Fruit fly (Drosophila melanogaster) whole organism, pupa: Measurements from ENCODE around the gene apn.

Source experiments
- CG10348 ChIP-seq: fragments of 200-800 bp; sonication (Bioruptor generic); IDR thresholded peaks from 2 replicates; pipeline ENCODE4 v1.3.6; 2022; ENCODE audit warnings: missing biosample characterization, missing genetic modification characterization
- CG12605 ChIP-seq: fragments of 200-800 bp; sonication (Bioruptor generic); IDR thresholded peaks from 2 replicates; pipeline ENCODE4 v1.3.6; 2022; ENCODE audit warnings: missing biosample characterization, missing genetic modification characterization
- CG13204 ChIP-seq: fragments of 200-800 bp; sonication (Bioruptor generic); optimal IDR thresholded peaks from 2 replicates; lab custom pipeline; 2018; ENCODE audit warnings: missing biosample characterization, mild to moderate bottlenecking, missing genetic modification characterization, moderate library complexity
- CG14655 ChIP-seq: fragments of 200-800 bp; sonication (Bioruptor generic); optimal IDR thresholded peaks from 3 replicates; lab custom pipeline; 2017; ENCODE audit warnings: mild to moderate bottlenecking, missing biosample characterization, missing genetic modification reagents, missing genetic modification characterization
- CG15710 ChIP-seq: fragments of 200-800 bp; sonication (Bioruptor generic); optimal IDR thresholded peaks from 2 replicates; lab custom pipeline; 2018; ENCODE audit warnings: missing biosample characterization, mild to moderate bottlenecking, missing genetic modification characterization, moderate library complexity
- CG17806 ChIP-seq: fragments of 200-800 bp; sonication (Bioruptor generic); optimal IDR thresholded peaks from 2 replicates; lab custom pipeline; 2018; ENCODE audit warnings: missing biosample characterization, mild to moderate bottlenecking, missing genetic modification characterization, moderate library complexity
- CG32121 ChIP-seq: fragments of 200-800 bp; sonication (Bioruptor generic); IDR thresholded peaks from 2 replicates; pipeline ENCODE4 v1.3.6; 2022; ENCODE audit warnings: missing biosample characterization, missing genetic modification characterization
- CG34367 ChIP-seq: fragments of 200-800 bp; sonication (Bioruptor generic); optimal IDR thresholded peaks from 2 replicates; lab custom pipeline; 2018; ENCODE audit warnings: missing biosample characterization, mild to moderate bottlenecking, missing genetic modification characterization
- CG4496 ChIP-seq: fragments of 200-800 bp; sonication (Bioruptor generic); IDR thresholded peaks from 3 replicates; pipeline ENCODE4 v1.3.6; 2022; ENCODE audit warnings: missing biosample characterization, missing genetic modification characterization
- CG8159 ChIP-seq: fragments of 200-800 bp; sonication (Bioruptor generic); optimal IDR thresholded peaks from 3 replicates; lab custom pipeline; 2018; ENCODE audit warnings: missing biosample characterization, mild to moderate bottlenecking, missing genetic modification characterization, moderate library complexity
- CG8301 ChIP-seq: fragments of 200-800 bp; sonication (Bioruptor generic); optimal IDR thresholded peaks from 2 replicates; lab custom pipeline; 2018; ENCODE audit warnings: missing biosample characterization, mild to moderate bottlenecking, missing genetic modification characterization
- CG9948 ChIP-seq: fragments of 200-800 bp; sonication (Bioruptor generic); optimal IDR thresholded peaks from 2 replicates; lab custom pipeline; 2018; ENCODE audit warnings: missing biosample characterization, mild to moderate bottlenecking, missing genetic modification characterization, moderate library complexity
- D1 ChIP-seq: fragments of 200-800 bp; sonication (Bioruptor generic); optimal IDR thresholded peaks from 2 replicates; lab custom pipeline; 2018; ENCODE audit warnings: missing biosample characterization, mild to moderate bottlenecking, missing genetic modification characterization, moderate library complexity
- EcR ChIP-seq: fragments of 200-800 bp; sonication (Bioruptor generic); optimal IDR thresholded peaks from 3 replicates; lab custom pipeline; 2019; ENCODE audit warnings: missing biosample characterization, missing genetic modification characterization, mild to moderate bottlenecking, moderate library complexity, missing genetic modification reagents
- Ets98B ChIP-seq: fragments of 200-800 bp; sonication (Bioruptor generic); IDR thresholded peaks from 2 replicates; pipeline ENCODE4 v1.3.6; 2022; ENCODE audit warnings: missing biosample characterization, missing genetic modification characterization
- Pif1A ChIP-seq: fragments of 200-800 bp; sonication (Bioruptor generic); optimal IDR thresholded peaks from 3 replicates; lab custom pipeline; 2016; ENCODE audit warnings: missing biosample characterization, missing genetic modification characterization
- Pif1B ChIP-seq: fragments of 200-800 bp; sonication (Bioruptor generic); optimal IDR thresholded peaks from 3 replicates; lab custom pipeline; 2016; ENCODE audit warnings: missing biosample characterization, missing genetic modification characterization
- Snoo ChIP-seq: fragments of 200-800 bp; sonication (Bioruptor generic); optimal IDR thresholded peaks from 3 replicates; lab custom pipeline; 2017; ENCODE audit warnings: missing biosample characterization, mild to moderate bottlenecking, missing genetic modification characterization, inconsistent platforms
- fd96Ca ChIP-seq: fragments of 200-800 bp; sonication (Bioruptor generic); IDR thresholded peaks from 3 replicates; pipeline ENCODE4 v1.3.6; 2022; ENCODE audit warnings: missing biosample characterization, missing genetic modification characterization
- gl ChIP-seq: fragments of 200-800 bp; sonication (Bioruptor generic); optimal IDR thresholded peaks from 2 replicates; lab custom pipeline; 2018; ENCODE audit warnings: missing biosample characterization, mild to moderate bottlenecking, missing genetic modification characterization
- rn ChIP-seq: fragments of 200-800 bp; sonication (Bioruptor generic); IDR thresholded peaks from 2 replicates; pipeline ENCODE4 v1.3.6; 2022; ENCODE audit warnings: missing biosample characterization, missing genetic modification characterization

Gene apn

DNA sequence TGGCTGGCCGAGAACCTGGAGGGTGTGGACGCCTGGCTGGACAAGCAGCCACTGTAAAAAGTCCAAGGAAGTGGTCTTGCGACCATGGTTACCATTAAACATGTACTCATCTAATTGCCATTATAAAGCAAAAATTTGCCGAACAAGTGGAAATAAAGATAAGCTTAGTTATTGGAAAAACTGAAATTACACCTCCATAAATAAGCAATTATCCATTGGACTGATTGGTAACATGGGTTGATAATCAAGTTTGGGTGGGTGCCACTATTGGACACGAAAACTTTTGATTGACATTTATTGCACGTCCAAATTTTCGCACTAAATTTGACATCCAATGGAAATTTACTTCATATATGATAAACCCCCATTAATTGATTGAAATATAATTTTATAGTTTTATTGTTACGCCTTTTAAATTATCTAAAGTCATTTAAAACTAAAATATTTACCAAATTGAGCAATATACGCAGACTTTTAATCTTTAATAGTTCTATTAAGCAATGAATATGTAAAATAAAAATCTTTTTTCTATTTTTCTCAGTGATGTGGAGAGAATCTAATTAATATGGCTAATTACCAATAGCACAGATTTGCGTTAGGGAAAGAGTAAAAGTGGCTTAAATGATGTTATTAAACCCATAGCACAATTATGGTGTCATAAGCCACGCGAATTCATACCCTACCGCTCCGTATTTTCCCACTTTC lies 9.7 kb upstream of the apn start, which contains the start of gene CG8774:
Gene CG8774 (plus strand): TSS at position 655 of the 705 bp plus-strand sequence.
- TF ChIP-seq Ets98B (no peak), fd96Ca (GFP tag; lab: Robert Waterston, UW) (no peak), Snoo (tag; lab: Kevin White, UChicago) (no peak), CG15710 (tag; lab: Kevin White, UChicago) (no peak), rn (GFP tag; lab: Robert Waterston, UW) (no peak), D1 (no peak), CG14655 (GFP tag; lab: Kevin White, UChicago) (no peak), Pif1B (no peak)

DNA sequence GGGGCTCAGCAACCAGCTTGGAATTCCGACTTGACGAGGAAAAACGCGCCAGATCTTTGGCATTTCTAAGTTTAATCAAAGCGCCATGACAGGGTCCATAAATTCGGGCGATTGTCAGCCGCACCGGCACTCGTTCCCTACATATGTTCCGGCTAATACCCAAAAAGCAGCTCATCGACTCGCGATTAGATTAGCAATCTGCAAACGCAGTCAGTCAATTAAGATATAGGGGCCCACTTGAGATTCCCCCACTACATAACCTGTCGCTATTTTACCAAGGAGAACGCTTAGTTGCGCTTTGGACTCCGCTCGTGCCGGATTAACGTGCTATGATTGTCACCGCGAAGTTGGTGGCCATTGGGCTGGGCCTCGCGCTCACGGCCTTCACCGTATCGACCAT lies 5.8 kb upstream of the apn start, which contains the start of gene CG8773:
Gene CG8773 (plus strand): TSS at position 288 of the 400 bp plus-strand sequence.
- TF ChIP-seq CG10348 = no peak
- no peak for TF ChIP-seq CG8301 (tag; lab: Kevin White, UChicago)
- no peak for TF ChIP-seq CG15710 (tag; lab: Kevin White, UChicago)
- no peak for TF ChIP-seq CG32121
- TF ChIP-seq CG17806 (tag; lab: Kevin White, UChicago) = no peak
- no peak for TF ChIP-seq CG9948 (tag; lab: Kevin White, UChicago)
- no peak for TF ChIP-seq CG34367 (tag; lab: Kevin White, UChicago)
- no peak for TF ChIP-seq CG8159 (tag; lab: Kevin White, UChicago)
- no peak for TF ChIP-seq Pif1A
- no peak for TF ChIP-seq gl (tag; lab: Kevin White, UChicago)
- no peak for TF ChIP-seq CG12605 (GFP tag; lab: Robert Waterston, UW)
- no peak for TF ChIP-seq Pif1B
- TF ChIP-seq CG4496 (GFP tag; lab: Robert Waterston, UW) = no peak
- no peak for TF ChIP-seq CG13204
- TF ChIP-seq Ets98B = no peak
- no peak for TF ChIP-seq EcR (GFP tag; lab: Kevin White, UChicago)
- TF ChIP-seq fd96Ca (GFP tag; lab: Robert Waterston, UW) = no peak
- no peak for TF ChIP-seq CG14655 (GFP tag; lab: Kevin White, UChicago)
- TF ChIP-seq D1 = no peak
- TF ChIP-seq rn (GFP tag; lab: Robert Waterston, UW) = no peak

DNA sequence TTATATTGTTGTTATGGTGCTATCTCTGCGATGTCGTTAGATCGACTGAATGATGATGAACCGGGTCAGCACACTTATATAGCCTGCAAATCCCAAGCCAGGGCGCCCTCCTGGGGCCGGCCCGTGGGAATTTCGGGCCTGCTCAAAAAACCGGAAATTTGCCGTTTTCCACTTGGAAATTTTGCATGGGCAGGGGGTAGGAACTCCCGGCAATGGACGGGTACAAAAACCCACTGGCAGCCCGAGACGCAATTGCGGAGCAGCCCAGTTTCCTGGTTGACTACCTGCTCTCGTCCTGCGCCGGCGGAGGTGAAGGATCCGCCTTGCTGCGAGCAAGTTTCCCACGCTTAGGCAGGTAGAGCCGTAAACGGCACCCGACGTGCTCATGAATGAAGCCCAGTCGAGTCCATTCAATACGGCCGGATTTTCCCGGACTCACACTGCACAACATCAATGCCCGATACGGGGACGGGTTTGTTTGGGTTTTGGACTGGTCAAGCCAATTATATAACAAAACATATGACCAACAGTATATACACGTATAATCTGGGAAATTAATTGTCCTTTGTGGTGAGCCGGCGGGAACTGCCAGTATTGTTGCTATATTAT lies 4.6 kb upstream of the apn start, which contains the start of gene wntD:
Gene wntD (minus strand): TSS at position 51 of the 609 bp plus-strand sequence.
- TF ChIP-seq CG8301 (tag; lab: Kevin White, UChicago) (no peak), CG8159 (tag; lab: Kevin White, UChicago) (no peak), CG34367 (tag; lab: Kevin White, UChicago) (no peak), CG17806 (tag; lab: Kevin White, UChicago) (no peak), CG14655 (GFP tag; lab: Kevin White, UChicago) (no peak), Ets98B (no peak), CG13204 (no peak), fd96Ca (GFP tag; lab: Robert Waterston, UW) (no peak), Pif1A (no peak), CG9948 (tag; lab: Kevin White, UChicago) (no peak), rn (GFP tag; lab: Robert Waterston, UW) (no peak), CG12605 (GFP tag; lab: Robert Waterston, UW) (no peak), CG32121 (no peak), D1 (no peak), Pif1B (no peak), gl (tag; lab: Kevin White, UChicago) (no peak), CG10348 (no peak)
- TF ChIP-seq, all 21 proteins: peak for 0

DNA sequence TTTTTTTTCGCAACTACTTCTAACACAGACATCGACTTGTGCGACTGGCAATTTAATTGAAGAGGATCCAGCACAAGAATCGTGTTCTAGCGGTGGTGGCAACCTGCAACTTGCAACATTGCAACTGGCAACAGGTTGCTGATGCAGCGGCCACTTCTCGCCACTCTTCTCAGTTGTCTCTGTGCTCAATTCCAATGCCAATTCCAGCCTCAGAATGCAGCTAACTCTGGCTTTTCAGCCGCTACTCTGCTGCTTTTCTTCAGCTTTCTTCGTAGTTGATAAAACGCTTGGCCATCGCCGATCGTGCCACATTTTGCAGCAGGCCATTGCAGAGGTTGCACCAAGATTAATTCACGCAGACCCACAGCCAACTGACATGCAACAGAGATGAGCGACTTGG lies 1.7 kb upstream of the apn start, which contains the start of gene Osi22:
Gene Osi22 (plus strand): TSS at position 301 of the 400 bp plus-strand sequence.
- TF ChIP-seq CG13204 (no peak), Pif1A (no peak), CG10348 (no peak), D1 (no peak), rn (GFP tag; lab: Robert Waterston, UW) (no peak), CG32121 (no peak), Snoo (tag; lab: Kevin White, UChicago) (no peak), Pif1B (no peak), CG8301 (tag; lab: Kevin White, UChicago) (no peak), fd96Ca (GFP tag; lab: Robert Waterston, UW) (no peak), EcR (GFP tag; lab: Kevin White, UChicago) (no peak), CG12605 (GFP tag; lab: Robert Waterston, UW) (no peak), CG34367 (tag; lab: Kevin White, UChicago) (no peak), CG8159 (tag; lab: Kevin White, UChicago) (no peak), gl (tag; lab: Kevin White, UChicago) (no peak), CG4496 (GFP tag; lab: Robert Waterston, UW) (no peak), Ets98B (no peak), CG15710 (tag; lab: Kevin White, UChicago) (no peak), CG17806 (tag; lab: Kevin White, UChicago) (no peak), CG14655 (GFP tag; lab: Kevin White, UChicago) (no peak)
- TF ChIP-seq, all 21 proteins: peak for 0

DNA sequence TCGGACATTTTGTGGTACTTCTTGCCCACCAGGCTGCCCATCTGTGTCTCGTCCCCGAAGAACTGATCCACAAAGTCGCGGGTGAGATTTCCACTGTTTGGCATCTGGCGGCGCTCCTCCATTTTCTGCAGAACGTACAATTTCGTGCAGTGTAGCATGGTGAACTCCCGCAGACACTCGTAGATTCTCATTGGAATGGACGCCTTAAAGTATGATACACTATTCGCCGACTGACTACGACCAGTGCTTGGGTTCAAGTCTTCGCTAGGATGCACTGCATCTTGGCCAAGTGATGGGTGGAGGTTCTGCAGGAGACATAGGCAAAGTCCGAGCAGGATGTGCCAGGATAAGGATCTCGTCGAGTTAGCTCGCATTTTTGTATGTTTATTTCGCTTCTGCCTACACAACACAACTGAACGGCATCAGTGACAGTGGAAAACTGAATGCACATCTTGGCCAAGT lies 2.5 kb downstream of the apn start, which contains the start of gene CG15888:
Gene CG15888 (minus strand): TSS at position 412 of the 462 bp plus-strand sequence.
- no peak for TF ChIP-seq CG8159 (tag; lab: Kevin White, UChicago)
- no peak for TF ChIP-seq CG34367 (tag; lab: Kevin White, UChicago)
- TF ChIP-seq fd96Ca (GFP tag; lab: Robert Waterston, UW) = no peak
- TF ChIP-seq D1 = no peak
- no peak for TF ChIP-seq Pif1B
- no peak for TF ChIP-seq CG32121
- no peak for TF ChIP-seq CG9948 (tag; lab: Kevin White, UChicago)
- no peak for TF ChIP-seq CG8301 (tag; lab: Kevin White, UChicago)
- TF ChIP-seq rn (GFP tag; lab: Robert Waterston, UW) = no peak
